Worm (Caenorhabditis elegans) whole organism, late embryonic: Measurements from ENCODE around the gene mrps-18B.

Source experiments
- C38D4.7 ChIP-seq: fragments of 200-800 bp; sonication (Bioruptor generic); optimal IDR thresholded peaks from 2 replicates; lab custom pipeline; 2018; ENCODE audit warnings: mild to moderate bottlenecking, missing genetic modification characterization, moderate library complexity, missing compliant biosample characterization
- F13H6.1 ChIP-seq: sonication (generic microtip); optimal IDR thresholded peaks from 2 replicates; lab custom pipeline; 2016; ENCODE audit warnings: missing genetic modification characterization, missing compliant biosample characterization
- ceh-22 ChIP-seq: sonication (generic microtip); optimal IDR thresholded peaks from 2 replicates; lab custom pipeline; 2017; ENCODE audit warnings: missing biosample characterization, missing genetic modification characterization
- ceh-30 ChIP-seq: fragments of 150-350 bp; optimal IDR thresholded peaks from 2 replicates; lab custom pipeline; 2014; ENCODE audit warnings: missing biosample characterization, missing genetic modification characterization
- lin-11 ChIP-seq: fragments of 200-800 bp; sonication (Bioruptor generic); optimal IDR thresholded peaks from 2 replicates; lab custom pipeline; 2018; ENCODE audit warnings: mild to moderate bottlenecking, missing genetic modification characterization, missing compliant biosample characterization
- pag-3 ChIP-seq: sonication (generic microtip); optimal IDR thresholded peaks from 2 replicates; lab custom pipeline; 2016; ENCODE audit warnings: missing compliant biosample characterization, missing genetic modification characterization, borderline replicate concordance
- tbx-2 ChIP-seq: sonication (generic microtip); optimal IDR thresholded peaks from 2 replicates; lab custom pipeline; 2016; ENCODE audit warnings: missing genetic modification characterization, missing compliant biosample characterization

- no peak for TF ChIP-seq ceh-30 (tag; lab: Kevin White, UChicago)
- TF ChIP-seq pag-3 = no peak
- TF ChIP-seq F13H6.1 (tag; lab: Kevin White, UChicago) = no peak
- no peak for TF ChIP-seq tbx-2
- no peak for TF ChIP-seq lin-11
- no peak for TF ChIP-seq C38D4.7 (GFP tag; lab: Kevin White, UChicago)
- TF ChIP-seq ceh-22 (tag; lab: Kevin White, UChicago) = no peak
Measured at ce11 chrII:8508956-8509355, 16.5 kb upstream of the mrps-18B start, which contains the start of gene T13H5.1.
